Worm (Caenorhabditis elegans) whole organism, L3 larva: Measurements from ENCODE around the gene F57G9.7.

Source experiments
- ama-1 ChIP-seq: fragments of 150-350 bp; optimal IDR thresholded peaks from 2 replicates; lab custom pipeline; 2018
- ceh-82 ChIP-seq: fragments of 150-350 bp; optimal IDR thresholded peaks from 2 replicates; lab custom pipeline; 2014; ENCODE audit warnings: missing biosample characterization, missing genetic modification characterization
- jun-1 ChIP-seq: fragments of 150-350 bp; optimal IDR thresholded peaks from 2 replicates; lab custom pipeline; 2014; ENCODE audit warnings: missing biosample characterization, missing genetic modification reagents, missing genetic modification characterization
- nhr-237 ChIP-seq: fragments of 150-350 bp; optimal IDR thresholded peaks from 2 replicates; lab custom pipeline; 2014; ENCODE audit warnings: missing biosample characterization, missing genetic modification characterization

DNA sequence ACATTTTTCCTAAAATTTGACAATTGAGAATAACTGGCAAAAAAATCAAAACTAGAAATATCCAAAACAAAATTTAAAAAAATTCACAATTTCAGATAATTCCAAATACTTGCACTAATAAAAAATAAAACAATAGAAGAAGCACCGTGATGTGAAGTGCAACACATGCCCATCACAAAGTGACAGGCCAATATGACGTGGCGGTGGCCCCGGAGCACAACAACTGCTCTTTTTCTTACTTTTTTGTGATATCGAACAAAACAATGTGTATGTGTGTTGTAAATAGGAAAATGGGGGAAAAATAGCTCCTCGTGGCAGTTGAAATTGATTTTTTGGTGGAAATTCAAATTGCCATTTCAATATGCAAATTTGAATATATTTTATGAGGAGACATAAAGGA is 43.7 kb downstream of the F57G9.7 start:
- no peak for TF ChIP-seq ceh-82
- no peak for TF ChIP-seq nhr-237 (tag; lab: Kevin White, UChicago)
- TF ChIP-seq jun-1 (tag; lab: Kevin White, UChicago): no peak
- no peak for TF ChIP-seq ama-1 (lab: Kevin White, UChicago)
